Fruit fly (Drosophila melanogaster): Measurements from ENCODE around the gene Ir68a.

The Ir68a gene

DNA sequence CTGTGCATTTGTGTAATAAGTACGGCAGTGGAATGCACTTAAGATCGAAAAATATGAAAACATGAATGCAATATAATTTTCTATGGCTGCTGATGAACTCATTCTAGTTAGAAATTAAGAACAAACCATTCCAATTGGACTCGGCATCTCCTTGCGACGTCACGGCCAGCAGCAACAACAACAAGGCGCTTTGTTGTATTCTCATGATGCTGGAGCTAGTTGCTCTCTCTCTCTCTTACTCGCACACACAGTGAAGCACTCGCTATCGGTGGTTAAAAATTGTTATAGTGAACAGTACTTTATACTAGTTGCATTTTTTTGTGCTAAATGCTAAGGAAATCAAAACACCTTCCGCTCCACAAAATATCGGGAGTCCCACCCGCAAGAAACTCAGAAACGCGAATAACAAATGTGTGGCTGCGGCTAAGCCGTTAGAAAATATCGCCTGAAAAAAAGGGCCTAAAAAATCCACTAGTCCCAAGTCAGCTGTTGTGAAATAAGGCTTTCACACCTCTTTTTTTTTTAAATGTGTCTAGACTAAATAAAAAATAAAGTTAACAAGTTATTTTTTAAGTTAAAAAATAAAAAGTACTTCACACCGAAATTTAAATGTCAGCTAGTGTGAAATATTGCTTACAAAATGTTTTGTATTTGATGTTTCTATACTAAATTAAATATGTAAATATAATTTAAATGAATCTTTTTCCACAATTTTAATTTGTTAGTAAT lies 30.2 kb downstream of the Ir68a start, which contains the start of gene Plod (continued):
- TF ChIP-seq maf-S (GFP tag; optimal IDR thresholded peaks at IDR 0.05) (no peak), trem (tag; optimal IDR thresholded peaks at IDR 0.05) (peak; percentile 29), gt (GFP tag; IDR thresholded peaks at IDR 0.05) (no peak), CG7745 (tag; optimal IDR thresholded peaks at IDR 0.05) (no peak), ab (GFP tag; optimal IDR thresholded peaks at IDR 0.05) (no peak), NfI (GFP tag; optimal IDR thresholded peaks at IDR 0.05) (peak; percentile 34), gro (GFP tag; optimal IDR thresholded peaks at IDR 0.05) (peak; percentile 26), CG15269 (tag; optimal IDR thresholded peaks at IDR 0.05) (peak; percentile 55), CG12659 (GFP tag; optimal IDR thresholded peaks at IDR 0.05) (peak; percentile 75), mam (GFP tag; optimal IDR thresholded peaks at IDR 0.05) (no peak), insv (GFP tag; optimal IDR thresholded peaks at IDR 0.05) (peak; percentile 98), schlank (tag; optimal IDR thresholded peaks at IDR 0.05) (peak; percentile 21), Fer1 (GFP tag; optimal IDR thresholded peaks at IDR 0.05) (peak; percentile 30), CG9876 (GFP tag; optimal IDR thresholded peaks at IDR 0.05) (no peak), CG16863 (GFP tag; optimal IDR thresholded peaks at IDR 0.05) (no peak), shn (GFP tag; optimal IDR thresholded peaks at IDR 0.05) (no peak), chm (GFP tag; IDR thresholded peaks at IDR 0.05) (peak; percentile 75), fu2 (GFP tag; optimal IDR thresholded peaks at IDR 0.05) (peak; percentile 13), CG4707 (GFP tag; optimal IDR thresholded peaks at IDR 0.05) (no peak), grau (tag; optimal IDR thresholded peaks at IDR 0.05) (peak; percentile 38), ewg (GFP tag; optimal IDR thresholded peaks at IDR 0.05) (peak; percentile 18), usp (GFP tag; optimal IDR thresholded peaks at IDR 0.05) (no peak), ato (GFP tag; IDR thresholded peaks at IDR 0.05; ENCODE audit: partially characterized antibody) (peak; percentile 55; the same call in 1 of the 2 replicates), CG43689 (GFP tag; IDR thresholded peaks at IDR 0.05) (no peak), lab (GFP tag; optimal IDR thresholded peaks at IDR 0.05) (peak; percentile 61), Lpt (GFP tag; optimal IDR thresholded peaks at IDR 0.05) (no peak), CG11398 (GFP tag; optimal IDR thresholded peaks at IDR 0.05) (peak; percentile 22), cato (GFP tag; optimal IDR thresholded peaks at IDR 0.05; ENCODE audit: borderline replicate concordance) (no peak), CG30431 (GFP tag; optimal IDR thresholded peaks at IDR 0.05) (no peak), CG17385 (GFP tag; optimal IDR thresholded peaks at IDR 0.05) (peak; percentile 19), kni (GFP tag; optimal IDR thresholded peaks at IDR 0.05) (no peak), lov (optimal IDR thresholded peaks at IDR 0.05) (no peak), lov (GFP tag; IDR thresholded peaks at IDR 0.05) (no peak), CG15601 (tag; optimal IDR thresholded peaks at IDR 0.05) (peak; percentile 51), CG7928 (GFP tag; optimal IDR thresholded peaks at IDR 0.05) (peak; percentile 9), CG12299 (tag; optimal IDR thresholded peaks at IDR 0.05) (peak; percentile 57), CG10959 (GFP tag; IDR thresholded peaks at IDR 0.05) (no peak), tap (tag; optimal IDR thresholded peaks at IDR 0.05) (no peak), CG31365 (tag; optimal IDR thresholded peaks at IDR 0.05) (no peak), CG9797 (GFP tag; optimal IDR thresholded peaks at IDR 0.05) (peak; percentile 78), CG14860 (GFP tag; IDR thresholded peaks at IDR 0.05; ENCODE audit: partially characterized antibody) (no peak; the same call in 2 of the 3 replicates), CG9215 (GFP tag; IDR thresholded peaks at IDR 0.05) (no peak), CG13296 (GFP tag; optimal IDR thresholded peaks at IDR 0.05) (peak; percentile 35), cad (GFP tag; optimal IDR thresholded peaks at IDR 0.05) (no peak), z (GFP tag; IDR thresholded peaks at IDR 0.05) (no peak), CG3407 (GFP tag; optimal IDR thresholded peaks at IDR 0.05) (peak; percentile 29), CG12769 (tag; optimal IDR thresholded peaks at IDR 0.05) (peak; percentile 39), CG6689 (GFP tag; IDR thresholded peaks at IDR 0.05) (peak; percentile 47), CG17186 (GFP tag; optimal IDR thresholded peaks at IDR 0.05) (no peak), CG17328 (GFP tag; IDR thresholded peaks at IDR 0.05) (peak; percentile 59)

Data from whole organism, embryonic.